Worm (Caenorhabditis elegans) whole organism, L2 larva: Measurements from ENCODE around the gene rgs-2.

Experiments used
- blmp-1 ChIP-seq: sonication (generic microtip); optimal IDR thresholded peaks from 2 replicates; lab custom pipeline; 2017; ENCODE audit warnings: missing genetic modification characterization, mild to moderate bottlenecking, missing compliant biosample characterization, antibody characterized with exemption, moderate library complexity; ENCODE audit not compliant: insufficient read depth
- nhr-10 ChIP-seq: sonication (generic microtip); optimal IDR thresholded peaks from 2 replicates; lab custom pipeline; 2017; ENCODE audit warnings: missing biosample characterization, missing genetic modification characterization
- nhr-21 ChIP-seq: fragments of 150-350 bp; optimal IDR thresholded peaks from 2 replicates; lab custom pipeline; 2014; ENCODE audit warnings: missing biosample characterization, missing genetic modification characterization
- snpc-4 ChIP-seq: fragments of 150-350 bp; optimal IDR thresholded peaks from 2 replicates; lab custom pipeline; 2014; ENCODE audit warnings: missing biosample characterization, missing genetic modification characterization

- TF ChIP-seq nhr-21 (no peak), nhr-10 (no peak), snpc-4 (tag; lab: Kevin White, UChicago) (no peak), blmp-1 (tag; lab: Kevin White, UChicago) (no peak)
Measured at ce11 chrX:12749530-12750240, 37.2 kb downstream of the rgs-2 start, which contains the start of gene pgp-14.
